Fruit fly (Drosophila melanogaster): Measurements from ENCODE around the gene CG46412.

The CG46412 gene

DNA sequence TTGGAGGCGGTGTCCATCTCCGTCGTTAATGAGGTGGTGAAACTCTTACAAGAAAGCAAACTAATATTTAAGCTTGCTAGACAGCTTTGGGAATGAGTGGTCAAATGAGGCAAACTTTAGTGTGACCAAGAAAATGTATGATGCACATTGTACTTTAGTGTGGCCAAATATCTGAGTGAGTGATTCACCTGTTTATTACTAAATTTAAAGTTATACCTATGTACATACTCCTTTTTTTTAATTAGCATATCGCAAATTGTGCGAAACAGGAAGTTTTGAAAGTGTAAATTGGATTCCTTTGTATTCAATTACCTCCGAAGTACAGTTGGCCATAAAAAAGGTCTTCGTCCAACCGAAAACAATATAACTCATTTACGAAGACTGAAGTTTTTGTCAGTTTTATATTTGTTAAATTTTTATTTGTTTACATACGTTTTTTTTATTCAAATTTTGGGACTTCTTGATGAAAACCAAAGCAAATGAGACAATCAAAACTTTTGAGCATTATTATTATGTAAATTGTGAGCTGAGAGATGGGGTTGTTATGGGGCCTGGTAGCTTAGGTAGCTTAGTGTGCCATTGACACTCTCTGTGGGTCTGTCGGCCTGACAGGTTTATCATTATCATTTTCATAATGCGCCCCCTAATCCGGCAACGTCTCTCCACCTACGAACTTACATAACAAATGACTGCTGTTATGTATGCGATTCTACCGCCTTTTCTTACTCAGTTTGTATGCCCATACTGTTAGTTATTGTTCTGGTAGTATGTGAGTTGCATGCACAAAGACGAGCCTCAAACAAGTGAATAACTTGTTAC is 24.2 kb downstream of the CG46412 start:
- TF ChIP-seq gl (tag; optimal IDR thresholded peaks at IDR 0.05): no peak
- TF ChIP-seq CG9948 (tag; optimal IDR thresholded peaks at IDR 0.05): no peak
- TF ChIP-seq CG32121 (GFP tag; IDR thresholded peaks at IDR 0.05): no peak
- no peak for TF ChIP-seq CG34367 (tag; optimal IDR thresholded peaks at IDR 0.05)
- no peak for TF ChIP-seq CG12605 (GFP tag; IDR thresholded peaks at IDR 0.05)
- TF ChIP-seq CG4496 (GFP tag; IDR thresholded peaks at IDR 0.05): no peak
- no peak for TF ChIP-seq Pif1A (GFP tag; optimal IDR thresholded peaks at IDR 0.05)
- TF ChIP-seq CG17806 (tag; optimal IDR thresholded peaks at IDR 0.05): no peak
- no peak for TF ChIP-seq CG15710 (tag; optimal IDR thresholded peaks at IDR 0.05)

DNA sequence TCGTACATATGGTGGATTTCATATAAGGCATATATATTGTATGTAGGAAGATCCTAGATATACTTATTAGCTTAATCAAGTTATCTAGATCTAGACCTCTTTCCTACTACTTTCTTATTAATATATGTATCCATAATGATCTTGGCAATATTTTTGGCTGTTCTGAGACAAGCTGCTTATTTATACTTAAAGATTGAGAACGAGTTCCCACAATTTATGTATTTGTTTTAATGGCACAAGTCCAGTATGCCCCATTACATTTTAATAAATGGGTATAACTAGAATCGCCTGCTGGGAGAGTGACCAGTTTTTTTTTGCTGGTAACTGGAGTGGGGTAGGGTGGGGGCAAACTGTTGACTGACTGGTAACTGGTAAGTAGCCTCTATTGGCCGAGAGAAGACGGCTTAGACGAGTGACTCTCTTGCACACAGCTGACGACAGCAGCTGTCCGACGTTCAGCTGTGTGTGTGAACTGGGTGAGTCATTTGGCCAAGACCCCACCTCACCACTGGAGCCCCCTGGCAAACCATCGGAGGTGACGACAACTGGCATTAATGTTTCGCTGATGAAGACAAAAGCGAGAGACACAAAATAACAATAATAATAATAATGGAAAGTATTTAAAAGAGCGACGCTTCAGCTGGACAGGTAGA is 27.0 kb downstream of the CG46412 start:
- TF ChIP-seq Ets98B (GFP tag; IDR thresholded peaks at IDR 0.05): peak; percentile 14; the same call in 1 of the 2 replicates
- TF ChIP-seq gl (tag; optimal IDR thresholded peaks at IDR 0.05): no peak
- peak; percentile 42 for TF ChIP-seq CG14655 (GFP tag; optimal IDR thresholded peaks at IDR 0.05)
- TF ChIP-seq Snoo (tag; optimal IDR thresholded peaks at IDR 0.05): no peak
- no peak for TF ChIP-seq CG12605 (GFP tag; IDR thresholded peaks at IDR 0.05)
- TF ChIP-seq CG4496 (GFP tag; IDR thresholded peaks at IDR 0.05): peak; percentile 56; the same call in 2 of the 3 replicates
- TF ChIP-seq CG13204 (GFP tag; optimal IDR thresholded peaks at IDR 0.05): no peak
- TF ChIP-seq rn (GFP tag; IDR thresholded peaks at IDR 0.05): 0 out of 2 replicates have a peak, but pooled peaks have one; percentile 18
- no peak for TF ChIP-seq D1 (tag; optimal IDR thresholded peaks at IDR 0.05)
- TF ChIP-seq Pif1A (GFP tag; optimal IDR thresholded peaks at IDR 0.05): peak; percentile 31
- peak; percentile 63 for TF ChIP-seq CG8301 (tag; optimal IDR thresholded peaks at IDR 0.05)
- TF ChIP-seq CG8159 (tag; optimal IDR thresholded peaks at IDR 0.05): no peak
- no peak for TF ChIP-seq Pif1B (GFP tag; optimal IDR thresholded peaks at IDR 0.05)
- TF ChIP-seq fd96Ca (GFP tag; IDR thresholded peaks at IDR 0.05): no peak; the same call in 2 of the 3 replicates
- TF ChIP-seq CG32121 (GFP tag; IDR thresholded peaks at IDR 0.05): peak; percentile 34; the same call in 1 of the 2 replicates
- no peak for TF ChIP-seq CG34367 (tag; optimal IDR thresholded peaks at IDR 0.05)
- TF ChIP-seq CG17806 (tag; optimal IDR thresholded peaks at IDR 0.05): no peak
- TF ChIP-seq CG9948 (tag; optimal IDR thresholded peaks at IDR 0.05): peak; percentile 12
- TF ChIP-seq CG10348 (GFP tag; IDR thresholded peaks at IDR 0.05): no peak
- TF ChIP-seq EcR (GFP tag; optimal IDR thresholded peaks at IDR 0.05): no peak
- TF ChIP-seq CG15710 (tag; optimal IDR thresholded peaks at IDR 0.05): no peak

DNA sequence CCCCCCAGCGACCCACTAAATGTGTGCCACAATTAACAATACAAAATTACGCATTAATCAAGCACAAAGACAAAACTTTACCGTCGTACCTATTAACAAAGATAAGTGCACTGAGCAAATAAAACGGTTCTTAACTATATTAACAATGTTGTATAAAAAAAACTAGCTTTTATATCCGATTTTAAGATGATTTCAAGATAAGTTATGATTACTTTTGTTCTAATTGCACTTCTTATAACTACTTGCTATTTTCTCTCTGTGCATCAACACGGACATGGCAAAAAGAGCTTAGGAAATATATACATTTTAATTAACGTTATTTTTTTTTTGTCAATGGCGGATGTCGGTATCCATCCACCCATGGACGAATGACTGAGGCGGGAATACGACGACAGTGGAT is 27.7 kb downstream of the CG46412 start:
- 0 out of 2 replicates have a peak, but pooled peaks have one; percentile 7 for TF ChIP-seq CG32121 (GFP tag; IDR thresholded peaks at IDR 0.05)
- TF ChIP-seq Pif1A (GFP tag; optimal IDR thresholded peaks at IDR 0.05): no peak
- TF ChIP-seq CG12605 (GFP tag; IDR thresholded peaks at IDR 0.05): 0 out of 2 replicates have a peak, but pooled peaks have one; percentile 18
- peak; percentile 75; the same call in 2 of the 3 replicates for TF ChIP-seq CG4496 (GFP tag; IDR thresholded peaks at IDR 0.05)
- TF ChIP-seq CG8159 (tag; optimal IDR thresholded peaks at IDR 0.05): peak; percentile 10
- no peak for TF ChIP-seq CG17806 (tag; optimal IDR thresholded peaks at IDR 0.05)
- TF ChIP-seq CG8301 (tag; optimal IDR thresholded peaks at IDR 0.05): no peak
- TF ChIP-seq CG14655 (GFP tag; optimal IDR thresholded peaks at IDR 0.05): peak; percentile 23
- TF ChIP-seq Ets98B (GFP tag; IDR thresholded peaks at IDR 0.05): peak; percentile 56; the same call in 1 of the 2 replicates
- no peak for TF ChIP-seq CG10348 (GFP tag; IDR thresholded peaks at IDR 0.05)

DNA sequence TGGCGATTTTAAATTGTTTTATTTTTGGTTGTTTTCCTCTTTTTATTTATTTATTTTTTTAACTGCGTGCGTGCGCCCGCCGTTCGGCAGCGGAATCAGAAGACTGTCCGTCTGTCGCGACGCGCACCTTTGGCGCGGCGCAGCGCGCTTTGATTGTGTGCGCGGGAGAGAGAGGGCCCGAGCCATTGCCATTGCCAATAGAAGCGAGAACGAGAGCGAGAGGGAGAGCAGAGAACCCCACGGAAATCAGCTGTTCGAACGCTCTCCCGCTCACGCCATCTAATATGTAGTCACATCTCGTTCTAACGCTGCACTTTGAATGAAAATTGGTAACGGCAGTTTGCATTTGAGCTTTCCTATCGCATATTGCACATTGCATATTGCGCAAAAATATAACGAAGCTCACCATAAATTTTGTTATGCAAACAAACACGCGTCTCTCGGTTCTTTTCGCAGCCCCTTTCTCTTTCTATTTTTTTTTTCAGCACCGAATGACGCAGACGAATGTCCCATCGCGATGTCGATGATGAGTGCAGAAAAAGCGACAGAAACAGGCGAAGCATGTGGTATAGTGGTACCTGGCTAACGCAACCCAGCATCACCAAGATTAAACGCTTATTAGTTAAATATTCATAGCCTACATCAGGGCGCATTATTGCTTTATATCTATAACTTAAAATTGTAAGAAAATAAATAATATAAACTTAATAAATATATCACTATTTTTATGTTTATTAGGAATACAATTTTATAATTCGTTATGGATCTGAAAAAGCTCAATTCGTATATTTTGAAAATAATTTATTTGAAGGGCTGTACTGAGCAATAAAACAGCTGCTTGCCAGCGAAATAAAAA is 29.3 kb downstream of the CG46412 start:
- TF ChIP-seq CG13204 (GFP tag; optimal IDR thresholded peaks at IDR 0.05) (no peak), CG15710 (tag; optimal IDR thresholded peaks at IDR 0.05) (no peak), CG4496 (GFP tag; IDR thresholded peaks at IDR 0.05) (peak; percentile 65), CG8159 (tag; optimal IDR thresholded peaks at IDR 0.05) (no peak), CG17806 (tag; optimal IDR thresholded peaks at IDR 0.05) (no peak), CG14655 (GFP tag; optimal IDR thresholded peaks at IDR 0.05) (peak; percentile 29), fd96Ca (GFP tag; IDR thresholded peaks at IDR 0.05) (peak; percentile 56; the same call in 2 of the 3 replicates), CG9948 (tag; optimal IDR thresholded peaks at IDR 0.05) (no peak), Pif1B (GFP tag; optimal IDR thresholded peaks at IDR 0.05) (no peak), rn (GFP tag; IDR thresholded peaks at IDR 0.05) (no peak), Ets98B (GFP tag; IDR thresholded peaks at IDR 0.05) (peak; percentile 52), CG32121 (GFP tag; IDR thresholded peaks at IDR 0.05) (peak; percentile 39), CG34367 (tag; optimal IDR thresholded peaks at IDR 0.05) (no peak), CG12605 (GFP tag; IDR thresholded peaks at IDR 0.05) (peak; percentile 53), CG8301 (tag; optimal IDR thresholded peaks at IDR 0.05) (no peak), Snoo (tag; optimal IDR thresholded peaks at IDR 0.05) (peak; percentile 8), Pif1A (GFP tag; optimal IDR thresholded peaks at IDR 0.05) (no peak), gl (tag; optimal IDR thresholded peaks at IDR 0.05) (no peak), EcR (GFP tag; optimal IDR thresholded peaks at IDR 0.05) (no peak)

Measured in whole organism, pupa.